Fruit fly (Drosophila melanogaster) whole organism, pupa: ENCODE data around the gene CG7579.

Source experiments
- CG10348 ChIP-seq: fragments of 200-800 bp; sonication (Bioruptor generic); IDR thresholded peaks from 2 replicates; pipeline ENCODE4 v1.3.6; 2022; ENCODE audit warnings: missing biosample characterization, missing genetic modification characterization
- CG12605 ChIP-seq: fragments of 200-800 bp; sonication (Bioruptor generic); IDR thresholded peaks from 2 replicates; pipeline ENCODE4 v1.3.6; 2022; ENCODE audit warnings: missing biosample characterization, missing genetic modification characterization
- CG13204 ChIP-seq: fragments of 200-800 bp; sonication (Bioruptor generic); optimal IDR thresholded peaks from 2 replicates; lab custom pipeline; 2018; ENCODE audit warnings: missing biosample characterization, mild to moderate bottlenecking, missing genetic modification characterization, moderate library complexity
- CG14655 ChIP-seq: fragments of 200-800 bp; sonication (Bioruptor generic); optimal IDR thresholded peaks from 3 replicates; lab custom pipeline; 2017; ENCODE audit warnings: mild to moderate bottlenecking, missing biosample characterization, missing genetic modification reagents, missing genetic modification characterization
- CG15710 ChIP-seq: fragments of 200-800 bp; sonication (Bioruptor generic); optimal IDR thresholded peaks from 2 replicates; lab custom pipeline; 2018; ENCODE audit warnings: missing biosample characterization, mild to moderate bottlenecking, missing genetic modification characterization, moderate library complexity
- CG17806 ChIP-seq: fragments of 200-800 bp; sonication (Bioruptor generic); optimal IDR thresholded peaks from 2 replicates; lab custom pipeline; 2018; ENCODE audit warnings: missing biosample characterization, mild to moderate bottlenecking, missing genetic modification characterization, moderate library complexity
- CG32121 ChIP-seq: fragments of 200-800 bp; sonication (Bioruptor generic); IDR thresholded peaks from 2 replicates; pipeline ENCODE4 v1.3.6; 2022; ENCODE audit warnings: missing biosample characterization, missing genetic modification characterization
- CG34367 ChIP-seq: fragments of 200-800 bp; sonication (Bioruptor generic); optimal IDR thresholded peaks from 2 replicates; lab custom pipeline; 2018; ENCODE audit warnings: missing biosample characterization, mild to moderate bottlenecking, missing genetic modification characterization
- CG4496 ChIP-seq: fragments of 200-800 bp; sonication (Bioruptor generic); IDR thresholded peaks from 3 replicates; pipeline ENCODE4 v1.3.6; 2022; ENCODE audit warnings: missing biosample characterization, missing genetic modification characterization
- CG8159 ChIP-seq: fragments of 200-800 bp; sonication (Bioruptor generic); optimal IDR thresholded peaks from 3 replicates; lab custom pipeline; 2018; ENCODE audit warnings: missing biosample characterization, mild to moderate bottlenecking, missing genetic modification characterization, moderate library complexity
- CG8301 ChIP-seq: fragments of 200-800 bp; sonication (Bioruptor generic); optimal IDR thresholded peaks from 2 replicates; lab custom pipeline; 2018; ENCODE audit warnings: missing biosample characterization, mild to moderate bottlenecking, missing genetic modification characterization
- CG9948 ChIP-seq: fragments of 200-800 bp; sonication (Bioruptor generic); optimal IDR thresholded peaks from 2 replicates; lab custom pipeline; 2018; ENCODE audit warnings: missing biosample characterization, mild to moderate bottlenecking, missing genetic modification characterization, moderate library complexity
- D1 ChIP-seq: fragments of 200-800 bp; sonication (Bioruptor generic); optimal IDR thresholded peaks from 2 replicates; lab custom pipeline; 2018; ENCODE audit warnings: missing biosample characterization, mild to moderate bottlenecking, missing genetic modification characterization, moderate library complexity
- EcR ChIP-seq: fragments of 200-800 bp; sonication (Bioruptor generic); optimal IDR thresholded peaks from 3 replicates; lab custom pipeline; 2019; ENCODE audit warnings: missing biosample characterization, missing genetic modification characterization, mild to moderate bottlenecking, moderate library complexity, missing genetic modification reagents
- Ets98B ChIP-seq: fragments of 200-800 bp; sonication (Bioruptor generic); IDR thresholded peaks from 2 replicates; pipeline ENCODE4 v1.3.6; 2022; ENCODE audit warnings: missing biosample characterization, missing genetic modification characterization
- Pif1A ChIP-seq: fragments of 200-800 bp; sonication (Bioruptor generic); optimal IDR thresholded peaks from 3 replicates; lab custom pipeline; 2016; ENCODE audit warnings: missing biosample characterization, missing genetic modification characterization
- Pif1B ChIP-seq: fragments of 200-800 bp; sonication (Bioruptor generic); optimal IDR thresholded peaks from 3 replicates; lab custom pipeline; 2016; ENCODE audit warnings: missing biosample characterization, missing genetic modification characterization
- Snoo ChIP-seq: fragments of 200-800 bp; sonication (Bioruptor generic); optimal IDR thresholded peaks from 3 replicates; lab custom pipeline; 2017; ENCODE audit warnings: missing biosample characterization, mild to moderate bottlenecking, missing genetic modification characterization, inconsistent platforms
- fd96Ca ChIP-seq: fragments of 200-800 bp; sonication (Bioruptor generic); IDR thresholded peaks from 3 replicates; pipeline ENCODE4 v1.3.6; 2022; ENCODE audit warnings: missing biosample characterization, missing genetic modification characterization
- gl ChIP-seq: fragments of 200-800 bp; sonication (Bioruptor generic); optimal IDR thresholded peaks from 2 replicates; lab custom pipeline; 2018; ENCODE audit warnings: missing biosample characterization, mild to moderate bottlenecking, missing genetic modification characterization
- rn ChIP-seq: fragments of 200-800 bp; sonication (Bioruptor generic); IDR thresholded peaks from 2 replicates; pipeline ENCODE4 v1.3.6; 2022; ENCODE audit warnings: missing biosample characterization, missing genetic modification characterization

Gene CG7579

DNA sequence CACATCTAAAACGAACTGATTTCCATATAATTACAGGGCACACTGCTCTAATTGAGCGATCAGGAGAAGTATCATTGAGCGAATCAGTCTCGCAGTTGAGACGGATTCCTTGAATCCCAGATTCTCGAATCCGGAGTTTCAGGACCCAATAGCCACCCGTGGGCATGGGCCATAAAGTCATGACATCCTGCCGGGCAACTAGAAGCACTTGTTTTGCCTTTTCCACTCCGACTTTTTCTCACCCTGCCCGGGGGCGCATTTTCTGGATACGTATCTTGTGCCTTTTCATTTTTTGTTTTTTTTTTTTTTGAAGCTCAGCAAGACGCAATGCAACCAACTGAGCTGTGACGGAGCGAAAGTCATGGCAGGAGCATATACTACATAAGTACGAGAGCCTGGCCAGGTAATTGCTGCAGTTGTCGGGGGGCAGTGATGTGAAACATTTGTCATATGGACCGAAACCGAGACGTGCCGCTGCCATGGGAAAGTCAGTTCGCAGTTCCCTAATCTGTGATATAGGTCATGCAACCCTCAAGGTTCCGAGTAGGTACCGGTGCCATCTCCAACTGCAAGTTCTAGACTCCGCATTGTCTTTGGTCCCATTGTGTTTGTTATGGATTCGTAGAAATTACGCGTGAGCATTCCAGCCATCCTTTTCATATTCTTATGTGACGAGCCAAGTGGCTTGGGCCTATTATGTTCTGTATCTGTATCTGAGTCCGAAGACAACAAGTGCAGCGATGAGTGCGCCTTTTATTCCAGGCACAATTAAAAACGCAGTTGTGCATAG, 20.3 kb upstream of the CG7579 start:
- TF ChIP-seq D1 (tag; lab: Kevin White, UChicago) (no peak), CG14655 (GFP tag; lab: Kevin White, UChicago) (no peak), Snoo (tag; lab: Kevin White, UChicago) (no peak), rn (GFP tag; lab: Robert Waterston, UW) (no peak), CG17806 (tag; lab: Kevin White, UChicago) (no peak), Ets98B (no peak), Pif1B (no peak), CG15710 (no peak), CG12605 (GFP tag; lab: Robert Waterston, UW) (no peak), CG34367 (no peak), CG8301 (tag; lab: Kevin White, UChicago) (no peak)

DNA sequence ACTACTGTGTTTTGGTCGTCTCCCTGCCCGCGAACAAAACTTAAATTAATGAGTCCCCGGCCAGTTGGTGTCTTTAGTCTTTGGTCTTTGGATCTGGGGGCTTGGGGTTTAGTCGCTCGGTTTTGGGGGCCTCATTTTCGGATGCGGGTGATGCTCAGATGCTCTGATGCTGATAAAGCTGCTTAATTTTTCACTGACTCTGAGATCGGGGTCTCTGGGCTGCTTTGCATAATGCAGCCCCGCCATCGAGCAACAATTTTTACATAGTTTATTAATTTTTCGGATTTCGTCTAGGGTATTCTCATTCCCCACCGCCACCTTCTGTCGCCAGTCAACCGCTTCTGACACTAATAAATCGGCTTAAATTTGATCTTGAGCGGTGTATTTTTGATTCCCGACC, 18.9 kb upstream of the CG7579 start:
- TF ChIP-seq CG4496 (GFP tag; lab: Robert Waterston, UW) = no peak
- TF ChIP-seq CG12605 (GFP tag; lab: Robert Waterston, UW) = no peak
- TF ChIP-seq Pif1A (GFP tag; lab: Kevin White, UChicago) = no peak
- no peak for TF ChIP-seq CG14655 (GFP tag; lab: Kevin White, UChicago)
- no peak for TF ChIP-seq D1 (tag; lab: Kevin White, UChicago)
- TF ChIP-seq gl (tag; lab: Kevin White, UChicago) = no peak
- no peak for TF ChIP-seq CG8301 (tag; lab: Kevin White, UChicago)
- TF ChIP-seq CG13204 (GFP tag; lab: Kevin White, UChicago) = no peak
- TF ChIP-seq CG10348 (GFP tag; lab: Robert Waterston, UW) = no peak
- no peak for TF ChIP-seq CG17806 (tag; lab: Kevin White, UChicago)
- no peak for TF ChIP-seq CG8159 (tag; lab: Kevin White, UChicago)
- TF ChIP-seq Ets98B = no peak
- no peak for TF ChIP-seq CG9948 (tag; lab: Kevin White, UChicago)
- TF ChIP-seq CG15710 = no peak
- TF ChIP-seq, all 21 proteins: peak for 0

DNA sequence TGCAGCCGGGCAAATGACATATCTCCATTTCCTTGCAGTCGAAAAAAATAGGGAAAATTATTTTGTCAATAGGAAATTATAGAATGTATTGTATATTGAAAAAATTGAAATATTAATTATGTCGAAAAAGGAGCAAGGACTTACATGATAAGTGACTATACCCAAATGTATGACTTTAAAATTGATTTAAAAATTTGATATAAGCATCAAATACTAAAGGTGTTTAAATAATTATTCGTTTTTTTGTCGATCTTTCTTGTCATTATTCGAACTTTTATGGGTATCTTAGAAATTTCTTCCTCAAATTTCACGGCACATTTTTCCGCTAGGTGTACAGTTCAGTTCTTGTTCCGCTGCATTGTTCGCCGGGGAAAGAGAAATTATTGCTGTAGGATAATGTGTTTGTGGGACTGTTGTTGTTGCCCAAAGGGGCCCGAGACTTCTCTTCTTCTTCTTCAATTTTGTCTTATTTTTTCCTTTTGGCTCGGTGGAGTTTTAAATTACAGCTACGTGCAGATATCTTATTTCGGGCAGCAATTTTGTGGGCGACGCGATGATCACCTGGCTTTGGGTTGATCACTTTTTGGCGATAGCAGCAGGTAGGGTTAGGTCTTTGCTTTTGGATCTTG, 17.2 kb upstream of the CG7579 start:
- TF ChIP-seq CG8301 (tag; lab: Kevin White, UChicago) = peak; percentile 39
- TF ChIP-seq CG9948 (tag; lab: Kevin White, UChicago) = peak; percentile 85
- TF ChIP-seq D1 (tag; lab: Kevin White, UChicago) = peak; percentile 85
- TF ChIP-seq Pif1B = peak; percentile 15
- TF ChIP-seq CG10348 (GFP tag; lab: Robert Waterston, UW) = no peak
- peak; percentile 47 for TF ChIP-seq Pif1A (GFP tag; lab: Kevin White, UChicago)
- TF ChIP-seq CG17806 (tag; lab: Kevin White, UChicago) = peak; percentile 83
- peak; percentile 80 for TF ChIP-seq CG15710
- TF ChIP-seq Snoo (tag; lab: Kevin White, UChicago) = peak; percentile 82
- TF ChIP-seq CG8159 (tag; lab: Kevin White, UChicago) = peak; percentile 82
- TF ChIP-seq rn (GFP tag; lab: Robert Waterston, UW) = no peak
- peak; percentile 80 for TF ChIP-seq CG34367
- TF ChIP-seq CG32121 (GFP tag; lab: Robert Waterston, UW) = no peak
- TF ChIP-seq CG4496 (GFP tag; lab: Robert Waterston, UW) = no peak
- peak; percentile 73 for TF ChIP-seq CG14655 (GFP tag; lab: Kevin White, UChicago)

DNA sequence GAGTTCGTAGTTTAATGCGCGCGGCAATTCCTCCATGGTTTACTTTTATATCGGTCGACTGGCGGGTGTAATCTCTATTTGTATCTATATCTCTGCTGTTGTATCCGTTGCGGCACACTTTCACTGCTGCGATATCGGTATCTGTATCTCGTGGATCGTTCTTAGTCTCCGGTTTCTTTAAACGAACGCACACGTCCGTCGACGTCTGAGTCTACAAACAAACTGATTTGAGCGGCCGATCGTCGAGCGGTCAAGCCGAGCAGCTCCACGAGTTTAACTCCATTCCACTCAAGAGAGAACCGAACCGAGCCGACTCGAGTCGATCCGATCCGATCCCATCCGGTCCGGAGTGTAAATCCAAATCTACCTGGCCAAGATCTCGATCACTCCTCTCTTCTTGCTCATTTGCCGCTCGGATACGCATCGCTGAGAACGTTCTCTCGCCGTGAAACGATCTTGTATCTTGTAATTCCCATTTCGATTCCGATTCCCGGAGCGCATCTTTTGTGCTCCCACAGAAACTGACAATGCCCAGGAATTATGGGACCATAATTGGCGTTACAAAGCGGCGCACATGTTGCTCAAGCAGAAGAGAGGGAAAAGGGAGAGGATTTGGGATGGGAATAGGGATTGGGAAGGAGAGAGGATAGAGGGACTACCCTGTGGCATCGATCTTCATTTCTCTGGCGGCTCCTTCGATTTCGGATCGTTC, 16.5 kb upstream of the CG7579 start, which contains the start of gene comm2:
TSS of gene comm2 (minus strand) at position 225 of the 712 bp plus-strand sequence.
- TF ChIP-seq Snoo (tag; lab: Kevin White, UChicago) (no peak), CG4496 (GFP tag; lab: Robert Waterston, UW) (peak; percentile 48; the same call in 2 of the 3 replicates), CG32121 (GFP tag; lab: Robert Waterston, UW) (no peak), CG8301 (tag; lab: Kevin White, UChicago) (no peak), CG8159 (tag; lab: Kevin White, UChicago) (no peak), CG12605 (GFP tag; lab: Robert Waterston, UW) (no peak), EcR (GFP tag; lab: Kevin White, UChicago) (peak; percentile 10), CG13204 (GFP tag; lab: Kevin White, UChicago) (peak; percentile 17), Ets98B (peak; percentile 26; the same call in 1 of the 2 replicates), CG14655 (GFP tag; lab: Kevin White, UChicago) (no peak), CG15710 (no peak), Pif1A (GFP tag; lab: Kevin White, UChicago) (no peak), CG34367 (no peak), CG17806 (tag; lab: Kevin White, UChicago) (no peak), Pif1B (peak; percentile 16), CG10348 (GFP tag; lab: Robert Waterston, UW) (no peak), CG9948 (tag; lab: Kevin White, UChicago) (no peak), fd96Ca (GFP tag; lab: Robert Waterston, UW) (no peak)

DNA sequence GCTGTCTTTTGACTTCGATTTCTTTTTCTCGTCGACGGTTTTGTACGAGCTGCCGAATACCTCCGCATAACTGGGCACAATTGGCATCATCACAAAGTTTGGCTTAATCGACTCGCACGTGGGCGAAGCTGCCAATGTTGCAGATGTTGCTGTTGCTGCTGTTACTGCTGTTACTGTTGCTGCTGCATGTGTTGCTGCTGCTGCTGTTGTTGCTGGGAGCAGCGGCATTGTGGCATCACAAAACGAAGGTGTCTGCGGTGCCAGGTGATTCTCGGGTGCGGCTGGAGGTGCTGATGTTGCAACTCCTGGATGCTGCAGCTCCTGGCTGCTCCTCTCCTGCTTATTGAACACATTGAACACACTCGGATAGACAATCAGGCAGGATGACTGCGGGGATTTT, 14.7 kb upstream of the CG7579 start:
- TF ChIP-seq Ets98B (no peak), gl (tag; lab: Kevin White, UChicago) (no peak), CG17806 (tag; lab: Kevin White, UChicago) (no peak), CG10348 (GFP tag; lab: Robert Waterston, UW) (no peak), Pif1A (GFP tag; lab: Kevin White, UChicago) (no peak), CG8301 (tag; lab: Kevin White, UChicago) (no peak), CG15710 (no peak), CG13204 (GFP tag; lab: Kevin White, UChicago) (no peak), Pif1B (no peak)
